Worm (Caenorhabditis elegans): Measurements from ENCODE around the gene ZK662.6.
A peak's percentile ranks its signal among the peaks of the same experiment; 100 is the strongest.

The ZK662.6 gene

DNA sequence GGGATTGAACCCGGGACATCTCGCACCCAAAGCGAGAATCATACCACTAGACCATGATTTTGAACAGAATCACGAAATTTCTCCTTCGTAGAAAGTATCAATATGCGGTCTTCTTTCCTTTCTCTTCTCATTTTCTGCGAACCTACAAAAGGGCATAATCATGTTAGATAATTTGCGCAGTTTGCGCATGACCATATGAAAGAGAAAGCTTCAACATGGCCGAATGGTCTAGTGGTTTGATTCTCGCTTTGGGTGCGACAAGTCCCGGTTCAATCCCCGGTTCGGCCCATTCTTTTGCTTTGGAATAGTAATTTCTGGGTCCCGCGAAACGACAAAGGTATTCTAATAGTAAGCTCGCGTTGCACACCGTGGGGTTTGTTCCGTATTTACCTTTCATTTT lies 29.4 kb downstream of the ZK662.6 start:
- peak; percentile 39 for TF ChIP-seq nhr-25 (tag; optimal IDR thresholded peaks at IDR 0.05)
- no peak for TF ChIP-seq ceh-28 (tag; optimal IDR thresholded peaks at IDR 0.05)
- TF ChIP-seq nhr-12 (tag; optimal IDR thresholded peaks at IDR 0.05) = no peak
- TF ChIP-seq nhr-11 (tag; optimal IDR thresholded peaks at IDR 0.05) = no peak
- TF ChIP-seq lin-15B (tag; optimal IDR thresholded peaks at IDR 0.05) = peak; percentile 16
- peak; percentile 51 for TF ChIP-seq nhr-43 (tag; optimal IDR thresholded peaks at IDR 0.05; ENCODE audit: poor library complexity, severe bottlenecking)
- TF ChIP-seq snpc-4 (tag; optimal IDR thresholded peaks at IDR 0.05) = no peak
- no peak for TF ChIP-seq pqm-1 (tag; optimal IDR thresholded peaks at IDR 0.05)

DNA sequence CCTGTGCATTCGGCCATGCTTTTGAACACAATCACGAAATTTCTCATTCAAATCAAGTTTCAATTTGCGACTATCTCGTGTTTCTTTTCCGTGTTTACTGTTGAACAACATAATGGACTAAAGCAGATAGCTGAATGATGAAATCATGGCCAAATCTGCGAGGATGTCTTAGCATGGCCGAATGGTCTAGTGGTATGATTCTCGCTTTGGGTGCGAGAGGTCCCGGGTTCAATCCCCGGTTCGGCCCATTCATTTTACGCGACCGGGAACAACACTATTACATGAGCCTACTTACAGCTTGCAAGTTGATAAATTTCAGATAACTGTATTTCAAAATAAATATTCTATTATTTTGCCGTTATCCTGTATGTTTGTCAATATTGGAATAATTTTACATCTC lies 32.8 kb downstream of the ZK662.6 start:
- TF ChIP-seq nhr-11 (tag; optimal IDR thresholded peaks at IDR 0.05) (no peak), nhr-43 (tag; optimal IDR thresholded peaks at IDR 0.05; ENCODE audit: poor library complexity, severe bottlenecking) (peak; percentile 19)

DNA sequence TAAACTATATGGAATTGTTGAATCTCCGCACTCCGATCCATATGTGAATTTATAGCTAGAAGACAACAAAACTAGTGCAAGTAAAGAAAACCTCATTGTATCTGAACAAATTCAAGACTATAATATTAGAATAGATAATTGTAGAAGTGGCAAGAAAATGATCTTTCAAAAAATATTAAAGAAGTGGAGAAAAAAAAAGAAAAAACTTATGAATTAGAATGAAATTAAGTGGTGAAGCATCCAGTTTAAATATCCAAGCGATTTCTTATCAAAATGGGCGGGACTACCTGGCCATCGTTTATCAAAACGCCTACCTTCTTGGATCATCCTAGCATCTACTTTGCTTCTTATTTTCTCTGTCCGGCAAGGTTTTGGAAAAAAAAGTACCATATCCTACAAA lies 38.7 kb downstream of the ZK662.6 start, which contains the start of gene wrt-4:
wrt-4 (minus strand) TSS at position 101 of the 400 bp plus-strand sequence.
- TF ChIP-seq hmg-11 (tag; optimal IDR thresholded peaks at IDR 0.05) = no peak
- no peak for TF ChIP-seq lin-15B (tag; optimal IDR thresholded peaks at IDR 0.05)
- TF ChIP-seq mml-1 (tag; optimal IDR thresholded peaks at IDR 0.05) = no peak
- TF ChIP-seq elt-3 (tag; optimal IDR thresholded peaks at IDR 0.05) = no peak
- TF ChIP-seq daf-12 (tag; optimal IDR thresholded peaks at IDR 0.05) = no peak
- no peak for TF ChIP-seq nhr-237 (tag; optimal IDR thresholded peaks at IDR 0.05)
- no peak for TF ChIP-seq fkh-2 (tag; optimal IDR thresholded peaks at IDR 0.05)
- no peak for TF ChIP-seq nhr-23 (tag; optimal IDR thresholded peaks at IDR 0.05)
- no peak for TF ChIP-seq lsy-12 (tag; optimal IDR thresholded peaks at IDR 0.05)
- TF ChIP-seq nfya-1 (tag; optimal IDR thresholded peaks at IDR 0.05; ENCODE audit: insufficient read depth) = no peak
- no peak for TF ChIP-seq unc-62 (GFP tag; optimal IDR thresholded peaks at IDR 0.05)
- no peak for TF ChIP-seq elt-1 (tag; optimal IDR thresholded peaks at IDR 0.05)
- no peak for TF ChIP-seq eor-1 (tag; optimal IDR thresholded peaks at IDR 0.05)
- no peak for TF ChIP-seq tbx-2 (tag; optimal IDR thresholded peaks at IDR 0.05)
- no peak for TF ChIP-seq ztf-4 (tag; optimal IDR thresholded peaks at IDR 0.05)
- TF ChIP-seq unc-39 (tag; optimal IDR thresholded peaks at IDR 0.05) = no peak
- no peak for TF ChIP-seq nhr-11 (tag; optimal IDR thresholded peaks at IDR 0.05)
- no peak for TF ChIP-seq pqm-1 (tag; optimal IDR thresholded peaks at IDR 0.05)
- TF ChIP-seq ama-1 (optimal IDR thresholded peaks at IDR 0.05) = no peak
- TF ChIP-seq ztf-11 (tag; optimal IDR thresholded peaks at IDR 0.05) = no peak

DNA sequence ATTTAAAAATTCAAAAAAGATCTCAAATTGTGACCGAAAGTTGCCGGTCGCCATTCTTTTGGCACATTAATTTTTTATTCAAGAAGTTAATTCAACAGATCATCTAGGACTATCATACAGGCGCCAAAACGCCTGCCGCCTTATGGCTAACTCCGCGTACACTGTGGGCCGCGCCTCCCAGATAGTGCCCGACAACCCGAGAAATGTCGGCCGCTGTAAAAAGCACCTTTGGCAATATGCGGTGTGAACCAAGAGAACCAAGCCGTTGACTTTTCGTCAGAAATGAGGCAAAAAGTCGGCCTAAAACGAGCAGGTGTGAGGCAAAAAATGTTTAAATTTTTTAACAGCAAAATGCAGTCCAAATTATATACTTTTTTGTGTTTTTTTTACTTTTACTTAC lies 40.8 kb downstream of the ZK662.6 start:
- TF ChIP-seq ceh-82 (tag; optimal IDR thresholded peaks at IDR 0.05) (no peak), hmg-11 (tag; optimal IDR thresholded peaks at IDR 0.05) (no peak), ztf-11 (tag; optimal IDR thresholded peaks at IDR 0.05) (no peak), nhr-76 (tag; optimal IDR thresholded peaks at IDR 0.05) (no peak), R02D3.7 (tag; optimal IDR thresholded peaks at IDR 0.05) (no peak), nfya-1 (tag; optimal IDR thresholded peaks at IDR 0.05; ENCODE audit: insufficient read depth) (no peak), tbx-2 (tag; optimal IDR thresholded peaks at IDR 0.05) (no peak), lsy-12 (tag; optimal IDR thresholded peaks at IDR 0.05) (no peak), fkh-2 (tag; optimal IDR thresholded peaks at IDR 0.05) (no peak), sea-2 (GFP tag; optimal IDR thresholded peaks at IDR 0.05) (no peak)

DNA sequence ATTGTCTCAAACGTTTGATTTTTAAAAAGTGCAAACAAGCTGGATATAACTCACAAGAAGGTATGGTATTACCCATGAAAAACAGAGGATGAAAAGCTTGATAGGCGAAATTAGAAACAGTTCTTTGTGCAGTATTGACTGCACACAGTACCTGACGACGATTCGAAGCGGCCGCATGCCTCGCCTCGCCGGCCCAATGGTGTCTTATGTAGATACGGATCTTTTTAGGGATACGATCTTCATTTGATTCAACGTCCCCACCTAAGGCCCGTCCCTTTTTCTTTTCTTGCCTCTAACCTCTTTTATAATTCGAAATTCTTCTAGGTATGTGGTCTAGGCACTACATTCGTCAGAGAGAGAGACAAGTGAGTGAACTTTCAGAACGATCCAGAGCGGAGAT lies 47.7 kb downstream of the ZK662.6 start, which contains the start of gene bus-17:
bus-17 (minus strand) TSS at position 208 of the 400 bp plus-strand sequence.
- no peak for TF ChIP-seq fos-1 (tag; optimal IDR thresholded peaks at IDR 0.05)
- TF ChIP-seq nfya-1 (tag; optimal IDR thresholded peaks at IDR 0.05; ENCODE audit: insufficient read depth) = no peak
- no peak for TF ChIP-seq mml-1 (tag; optimal IDR thresholded peaks at IDR 0.05)
- no peak for TF ChIP-seq ceh-16 (tag; optimal IDR thresholded peaks at IDR 0.05)
- TF ChIP-seq skn-1 (tag; optimal IDR thresholded peaks at IDR 0.05) = no peak
- no peak for TF ChIP-seq pqm-1 (tag; optimal IDR thresholded peaks at IDR 0.05)
- no peak for TF ChIP-seq fkh-10 (GFP tag; optimal IDR thresholded peaks at IDR 0.05)
- TF ChIP-seq ceh-82 (tag; optimal IDR thresholded peaks at IDR 0.05) = no peak
- TF ChIP-seq tbx-2 (tag; optimal IDR thresholded peaks at IDR 0.05) = no peak
- no peak for TF ChIP-seq unc-62 (GFP tag; optimal IDR thresholded peaks at IDR 0.05)
- TF ChIP-seq eor-1 (tag; optimal IDR thresholded peaks at IDR 0.05) = no peak
- no peak for TF ChIP-seq nhr-12 (tag; optimal IDR thresholded peaks at IDR 0.05)
- no peak for TF ChIP-seq ztf-11 (tag; optimal IDR thresholded peaks at IDR 0.05)
- no peak for TF ChIP-seq egl-5 (tag; optimal IDR thresholded peaks at IDR 0.05)
- TF ChIP-seq pha-4 (tag; optimal IDR thresholded peaks at IDR 0.05) = no peak
- TF ChIP-seq lsy-12 (tag; optimal IDR thresholded peaks at IDR 0.05) = no peak
- no peak for TF ChIP-seq aly-2 (tag; optimal IDR thresholded peaks at IDR 0.05)
- TF ChIP-seq nhr-43 (tag; optimal IDR thresholded peaks at IDR 0.05; ENCODE audit: poor library complexity, severe bottlenecking) = no peak
- TF ChIP-seq nhr-11 (tag; optimal IDR thresholded peaks at IDR 0.05) = no peak
- TF ChIP-seq elt-1 (tag; optimal IDR thresholded peaks at IDR 0.05) = no peak
